Worm (Caenorhabditis elegans) whole organism, late embryonic: ENCODE measurements around the gene Y69E1A.1.

Source experiments
- ceh-9 ChIP-seq: sonication (generic microtip); optimal IDR thresholded peaks from 2 replicates; lab custom pipeline; 2016; ENCODE audit warnings: mild to moderate bottlenecking, missing genetic modification characterization, inconsistent platforms, missing compliant biosample characterization
- lin-11 ChIP-seq: fragments of 200-800 bp; sonication (Bioruptor generic); optimal IDR thresholded peaks from 2 replicates; lab custom pipeline; 2018; ENCODE audit warnings: mild to moderate bottlenecking, missing genetic modification characterization, missing compliant biosample characterization

ce11 chrIV:10934786-10935185, 13.9 kb downstream of the Y69E1A.1 start:
- TF ChIP-seq lin-11 (tag; lab: Kevin White, UChicago) (no peak), ceh-9 (tag; lab: Kevin White, UChicago) (no peak)
